Worm (Caenorhabditis elegans) whole organism, L4/young adult: ENCODE measurements around the gene rpl-33.
"Not testable (repeated sequence)": the region's sequence is repeated elsewhere in the genome, so short reads cannot be mapped to it uniquely, and the experiment has no call there.

Experiments used
- W03F9.2 ChIP-seq: fragments of 150-350 bp; optimal IDR thresholded peaks from 2 replicates; lab custom pipeline; 2014; ENCODE audit warnings: missing biosample characterization, missing genetic modification characterization
- dao-5 ChIP-seq: sonication (generic microtip); optimal IDR thresholded peaks from 2 replicates; lab custom pipeline; 2016; ENCODE audit warnings: missing genotype, missing genetic modification characterization, moderate library complexity, missing compliant biosample characterization
- him-1 ChIP-seq: sonication (generic microtip); optimal IDR thresholded peaks from 2 replicates; lab custom pipeline; 2016; ENCODE audit warnings: missing genotype, missing genetic modification reagents, missing genetic modification characterization, missing compliant biosample characterization

rpl-33 gene

ce11 chrII:7084021-7084420 is 21.3 kb upstream of the rpl-33 start, which contains the start of the genes T02G5.14 and T02G5.15:
TSS of gene T02G5.14 (plus strand) at chrII:7084321.
TSS of gene T02G5.15 (plus strand) at chrII:7084321.
- not testable (repeated sequence) for TF ChIP-seq him-1, dao-5, W03F9.2 (tag; lab: Kevin White, UChicago)

- TF ChIP-seq him-1 (tag; lab: Kevin White, UChicago) (no peak), dao-5 (tag; lab: Kevin White, UChicago) (no peak), W03F9.2 (tag; lab: Kevin White, UChicago) (no peak)
These were observed 15.3 kb upstream of the rpl-33 start for ce11 chrII:7090085-7090484.

- TF ChIP-seq him-1 (tag; lab: Kevin White, UChicago) (no peak), W03F9.2 (tag; lab: Kevin White, UChicago) (no peak), dao-5 (tag; lab: Kevin White, UChicago) (no peak)
These were observed 14.5 kb upstream of the rpl-33 start for ce11 chrII:7090852-7091251.

ce11 chrII:7093339-7093821 is 12.0 kb upstream of the rpl-33 start, which contains the start of gene T02G5.3:
TSS of gene T02G5.3 (plus strand) at chrII:7093389.
- no peak for TF ChIP-seq him-1 (tag; lab: Kevin White, UChicago)
- TF ChIP-seq dao-5 (tag; lab: Kevin White, UChicago), result no peak
- TF ChIP-seq W03F9.2 (tag; lab: Kevin White, UChicago), result no peak

- TF ChIP-seq dao-5 (tag; lab: Kevin White, UChicago) (no peak), W03F9.2 (tag; lab: Kevin White, UChicago) (no peak), him-1 (tag; lab: Kevin White, UChicago) (no peak)
These were observed 9.4 kb upstream of the rpl-33 start for ce11 chrII:7095970-7096369.

- no peak for TF ChIP-seq dao-5 (tag; lab: Kevin White, UChicago)
- TF ChIP-seq him-1 (tag; lab: Kevin White, UChicago), result no peak
- TF ChIP-seq W03F9.2 (tag; lab: Kevin White, UChicago), result no peak
These were observed 6.8 kb upstream of the rpl-33 start, which contains the start of gene mct-5 for ce11 chrII:7098578-7098977. TSS of gene mct-5 (minus strand) at chrII:7098593.

- TF ChIP-seq dao-5 (tag; lab: Kevin White, UChicago) (no peak), W03F9.2 (tag; lab: Kevin White, UChicago) (no peak), him-1 (tag; lab: Kevin White, UChicago) (no peak)
These were observed 6.1 kb upstream of the rpl-33 start for ce11 chrII:7099231-7099630.

- TF ChIP-seq him-1 (tag; lab: Kevin White, UChicago), result no peak
- no peak for TF ChIP-seq W03F9.2 (tag; lab: Kevin White, UChicago)
- no peak for TF ChIP-seq dao-5 (tag; lab: Kevin White, UChicago)
These were observed 4.5 kb upstream of the rpl-33 start, which contains the start of gene mmaa-1 for ce11 chrII:7100838-7101237. TSS of gene mmaa-1 (minus strand) at chrII:7101165.

ce11 chrII:7102288-7102687 is 3.1 kb upstream of the rpl-33 start:
- TF ChIP-seq W03F9.2 (tag; lab: Kevin White, UChicago) (no peak), him-1 (tag; lab: Kevin White, UChicago) (no peak), dao-5 (tag; lab: Kevin White, UChicago) (no peak)

ce11 chrII:7103111-7103510 is 2.3 kb upstream of the rpl-33 start:
- TF ChIP-seq dao-5 (tag; lab: Kevin White, UChicago), result no peak
- no peak for TF ChIP-seq W03F9.2 (tag; lab: Kevin White, UChicago)
- no peak for TF ChIP-seq him-1 (tag; lab: Kevin White, UChicago)

- TF ChIP-seq dao-5 (tag; lab: Kevin White, UChicago) (no peak), him-1 (tag; lab: Kevin White, UChicago) (no peak), W03F9.2 (tag; lab: Kevin White, UChicago) (no peak)
These were observed 950 bp downstream of the rpl-33 start for ce11 chrII:7106313-7106712.

ce11 chrII:7109956-7110355 is 4.6 kb downstream of the rpl-33 start, which contains the start of gene F10E7.9:
TSS of gene F10E7.9 (minus strand) at chrII:7110056.
- no peak for TF ChIP-seq dao-5 (tag; lab: Kevin White, UChicago)
- no peak for TF ChIP-seq W03F9.2 (tag; lab: Kevin White, UChicago)
- TF ChIP-seq him-1 (tag; lab: Kevin White, UChicago), result no peak

ce11 chrII:7111012-7111656 is 5.8 kb downstream of the rpl-33 start:
- no peak for TF ChIP-seq dao-5 (tag; lab: Kevin White, UChicago)
- no peak for TF ChIP-seq him-1 (tag; lab: Kevin White, UChicago)
- TF ChIP-seq W03F9.2 (tag; lab: Kevin White, UChicago), result no peak
